Fruit fly (Drosophila melanogaster): ENCODE data around the gene Eogt.
A peak's percentile ranks its signal among the peaks of the same experiment; 100 is the strongest.

dm6 chr2L:2428209-2428488 is 47.3 kb downstream of the Eogt start, which contains the start of gene dpp:
- TF ChIP-seq Rel (GFP tag; optimal IDR thresholded peaks at IDR 0.05) (no peak), Rel (tag; optimal IDR thresholded peaks at IDR 0.05) (no peak), CG32264 (GFP tag; optimal IDR thresholded peaks at IDR 0.05) (no peak), CG9705 (GFP tag; optimal IDR thresholded peaks at IDR 0.05) (no peak), pan (optimal IDR thresholded peaks at IDR 0.05) (no peak), dl (GFP tag; optimal IDR thresholded peaks at IDR 0.05; ENCODE audit: insufficient read depth in 1 of 2, partially characterized antibody in 2 of 2) (no peak), Hr78 (GFP tag; optimal IDR thresholded peaks at IDR 0.05) (no peak), Sp1 (GFP tag; optimal IDR thresholded peaks at IDR 0.05) (no peak), Myc (optimal IDR thresholded peaks at IDR 0.05) (no peak), tai (GFP tag; optimal IDR thresholded peaks at IDR 0.05) (no peak), Abd-B (GFP tag; optimal IDR thresholded peaks at IDR 0.05) (no peak), OdsH (GFP tag; optimal IDR thresholded peaks at IDR 0.05) (no peak), Dif (GFP tag; optimal IDR thresholded peaks at IDR 0.05; ENCODE audit: partially characterized antibody) (no peak), Dfd (GFP tag; optimal IDR thresholded peaks at IDR 0.05) (peak; percentile 63)
